Worm (Caenorhabditis elegans) whole organism, L2 larva: ENCODE results near the gene cyp-33E3.

Experiments used
- C34F6.9 ChIP-seq: fragments of 150-350 bp; optimal IDR thresholded peaks from 2 replicates; lab custom pipeline; 2014; ENCODE audit warnings: missing biosample characterization, missing genetic modification characterization
- R02D3.7 ChIP-seq: fragments of 150-350 bp; optimal IDR thresholded peaks from 2 replicates; lab custom pipeline; 2014; ENCODE audit warnings: missing biosample characterization, missing genetic modification characterization
- Y55F3AM.14 ChIP-seq: fragments of 200-800 bp; sonication (Bioruptor generic); optimal IDR thresholded peaks from 2 replicates; lab custom pipeline; 2018; ENCODE audit warnings: mild to moderate bottlenecking, missing genetic modification characterization, missing compliant biosample characterization
- ZK546.5 ChIP-seq: sonication (generic microtip); optimal IDR thresholded peaks from 2 replicates; lab custom pipeline; 2017; ENCODE audit warnings: missing biosample characterization, missing genetic modification characterization
- alr-1 ChIP-seq: fragments of 150-350 bp; optimal IDR thresholded peaks from 2 replicates; lab custom pipeline; 2014; ENCODE audit warnings: missing biosample characterization, missing genetic modification characterization
- aly-2 ChIP-seq: fragments of 150-350 bp; optimal IDR thresholded peaks from 2 replicates; lab custom pipeline; 2014; ENCODE audit warnings: missing biosample characterization, missing genetic modification characterization
- ama-1 ChIP-seq: fragments of 150-350 bp; optimal IDR thresholded peaks from 2 replicates; lab custom pipeline; 2018; ENCODE audit warnings: inconsistent platforms
- ceh-16 ChIP-seq: fragments of 150-350 bp; optimal IDR thresholded peaks from 2 replicates; lab custom pipeline; 2014; ENCODE audit warnings: missing biosample characterization, missing genetic modification characterization
- crh-2 ChIP-seq: sonication (generic microtip); optimal IDR thresholded peaks from 2 replicates; lab custom pipeline; 2017; ENCODE audit warnings: missing biosample characterization, missing genetic modification characterization
- dmd-4 ChIP-seq: sonication (generic microtip); optimal IDR thresholded peaks from 2 replicates; lab custom pipeline; 2017; ENCODE audit warnings: missing biosample characterization, missing genetic modification characterization
- egl-27 ChIP-seq: sonication (generic microtip); optimal IDR thresholded peaks from 3 replicates; lab custom pipeline; 2017; ENCODE audit warnings: missing biosample characterization, missing genetic modification reagents, missing genetic modification characterization
- elt-1 ChIP-seq: fragments of 150-350 bp; optimal IDR thresholded peaks from 2 replicates; lab custom pipeline; 2014; ENCODE audit warnings: missing biosample characterization, missing genetic modification characterization
- elt-3 ChIP-seq: sonication (generic microtip); optimal IDR thresholded peaks from 2 replicates; lab custom pipeline; 2017; ENCODE audit warnings: missing biosample characterization, missing genetic modification characterization
- fos-1 ChIP-seq: fragments of 150-350 bp; optimal IDR thresholded peaks from 2 replicates; lab custom pipeline; 2014; ENCODE audit warnings: missing biosample characterization, missing genetic modification characterization
- gmeb-1 ChIP-seq: fragments of 150-350 bp; optimal IDR thresholded peaks from 2 replicates; lab custom pipeline; 2014; ENCODE audit warnings: missing biosample characterization, missing genetic modification characterization
- lsy-2 ChIP-seq, 2 experiments: fragments of 150-350 bp in 1 of 2; sonication (generic microtip) in 1 of 2; optimal IDR thresholded peaks; 2 replicates each; lab custom pipeline; 2014 to 2017; ENCODE audit warnings: missing biosample characterization in 2 of 2, missing genetic modification characterization in 2 of 2
- mab-5 ChIP-seq: fragments of 150-350 bp; optimal IDR thresholded peaks from 2 replicates; lab custom pipeline; 2014; ENCODE audit warnings: missing biosample characterization, missing genetic modification characterization
- mbf-1 ChIP-seq: sonication (generic microtip); optimal IDR thresholded peaks from 2 replicates; lab custom pipeline; 2017; ENCODE audit warnings: missing biosample characterization, missing genetic modification characterization
- nhr-21 ChIP-seq: fragments of 150-350 bp; optimal IDR thresholded peaks from 2 replicates; lab custom pipeline; 2014; ENCODE audit warnings: missing biosample characterization, missing genetic modification characterization
- nhr-25 ChIP-seq: fragments of 150-350 bp; sonication (generic microtip); optimal IDR thresholded peaks from 3 replicates; lab custom pipeline; 2014; ENCODE audit warnings: missing biosample characterization, missing genetic modification characterization
- nhr-6 ChIP-seq: fragments of 150-350 bp; optimal IDR thresholded peaks from 2 replicates; lab custom pipeline; 2014; ENCODE audit warnings: missing biosample characterization, missing genetic modification characterization
- nhr-77 ChIP-seq: fragments of 150-350 bp; optimal IDR thresholded peaks from 2 replicates; lab custom pipeline; 2014; ENCODE audit warnings: missing biosample characterization, missing genetic modification characterization
- peb-1 ChIP-seq: fragments of 150-350 bp; optimal IDR thresholded peaks from 2 replicates; lab custom pipeline; 2014; ENCODE audit warnings: missing biosample characterization, missing genetic modification characterization
- sem-4 ChIP-seq: fragments of 150-350 bp; optimal IDR thresholded peaks from 2 replicates; lab custom pipeline; 2014; ENCODE audit warnings: missing biosample characterization, missing genetic modification reagents, missing genetic modification characterization
- skn-1 ChIP-seq: sonication (generic microtip); optimal IDR thresholded peaks from 2 replicates; lab custom pipeline; 2017; ENCODE audit warnings: missing biosample characterization, missing genetic modification characterization
- snpc-4 ChIP-seq: fragments of 150-350 bp; optimal IDR thresholded peaks from 2 replicates; lab custom pipeline; 2014; ENCODE audit warnings: missing biosample characterization, missing genetic modification characterization
- unc-39 ChIP-seq: fragments of 150-350 bp; optimal IDR thresholded peaks from 2 replicates; lab custom pipeline; 2014; ENCODE audit warnings: missing biosample characterization, missing genetic modification characterization
- unc-55 ChIP-seq: fragments of 150-350 bp; sonication (generic microtip); optimal IDR thresholded peaks from 3 replicates; lab custom pipeline; 2014; ENCODE audit warnings: missing biosample characterization, missing genetic modification reagents, missing genetic modification characterization
- zag-1 ChIP-seq: fragments of 150-350 bp; optimal IDR thresholded peaks from 2 replicates; lab custom pipeline; 2014; ENCODE audit warnings: missing biosample characterization, missing genetic modification characterization
- ztf-1 ChIP-seq: fragments of 200-800 bp; sonication (Bioruptor generic); conservative IDR thresholded peaks from 2 replicates; pipeline ENCODE4 v1.3.6; 2022; ENCODE audit warnings: missing genetic modification characterization, missing compliant biosample characterization
- ztf-11 ChIP-seq: sonication (generic microtip); optimal IDR thresholded peaks from 2 replicates; lab custom pipeline; 2017; ENCODE audit warnings: missing biosample characterization, missing genetic modification characterization

Gene cyp-33E3

DNA sequence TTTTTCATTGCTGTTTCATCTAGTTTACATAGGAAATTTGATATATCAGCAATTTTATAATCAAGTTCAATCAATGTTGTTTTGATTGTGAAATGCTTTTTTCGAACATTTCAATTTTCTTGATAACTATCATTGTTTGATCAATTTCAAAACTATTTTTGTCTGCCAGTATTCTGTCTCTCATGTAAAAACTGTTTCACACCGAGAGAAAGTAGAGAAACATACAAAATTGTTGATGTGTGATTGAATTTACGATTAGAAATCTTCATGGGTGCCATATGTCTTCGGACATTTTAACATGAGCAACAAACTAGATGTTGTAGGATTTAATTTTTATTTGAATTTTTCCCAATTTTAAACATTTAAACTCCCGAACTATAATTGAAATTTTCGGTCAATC, 35.9 kb downstream of the cyp-33E3 start, which contains the start of gene C49C8.2:
TSS of gene C49C8.2 (plus strand) at position 393 of the 400 bp plus-strand sequence.
- TF ChIP-seq zag-1 (tag; lab: Kevin White, UChicago) (no peak), C34F6.9 (tag; lab: Kevin White, UChicago) (peak; percentile 20), peb-1 (no peak), ceh-16 (tag; lab: Kevin White, UChicago) (no peak), unc-55 (GFP tag; lab: Kevin White, UChicago) (no peak), alr-1 (tag; lab: Kevin White, UChicago) (no peak), fos-1 (peak; percentile 55), mbf-1 (no peak), gmeb-1 (tag; lab: Kevin White, UChicago) (peak; percentile 17), ztf-11 (tag; lab: Kevin White, UChicago) (no peak), lsy-2 (tag; optimal IDR thresholded peaks at IDR 0.05; lab: Kevin White, UChicago) (no peak), elt-1 (no peak), dmd-4 (tag; lab: Kevin White, UChicago) (no peak), aly-2 (tag; lab: Kevin White, UChicago) (no peak), unc-39 (tag; lab: Kevin White, UChicago) (no peak), sem-4 (no peak), skn-1 (tag; lab: Kevin White, UChicago) (peak; percentile 57), crh-2 (tag; lab: Kevin White, UChicago) (peak; percentile 20), nhr-25 (no peak), mab-5 (tag; lab: Kevin White, UChicago) (no peak), nhr-21 (tag; lab: Kevin White, UChicago) (no peak), Y55F3AM.14 (GFP tag; lab: Kevin White, UChicago) (no peak)

DNA sequence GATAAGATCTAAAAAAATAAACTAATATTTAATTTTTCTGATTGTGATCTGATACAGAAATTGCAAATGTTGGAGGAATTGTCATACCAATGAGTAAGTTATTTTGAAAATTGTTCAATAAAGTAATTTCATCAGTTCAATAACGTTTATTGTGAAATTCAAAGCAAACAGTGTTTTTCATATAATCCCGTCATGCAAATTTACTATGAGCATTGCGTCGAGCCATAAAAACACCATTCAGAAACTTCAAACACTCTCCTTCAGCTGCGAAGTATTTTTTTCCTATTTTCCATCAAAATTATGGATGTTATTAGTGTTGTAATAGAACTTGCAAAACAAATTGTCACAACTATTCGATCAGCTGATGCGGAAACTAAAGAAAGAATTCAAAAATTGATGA, 37.0 kb downstream of the cyp-33E3 start, which contains the start of gene C49C8.8:
TSS of gene C49C8.8 (plus strand) at position 301 of the 400 bp plus-strand sequence.
- no peak for TF ChIP-seq Y55F3AM.14 (GFP tag; lab: Kevin White, UChicago)
- no peak for TF ChIP-seq sem-4
- TF ChIP-seq nhr-21 (tag; lab: Kevin White, UChicago) = no peak
- TF ChIP-seq ZK546.5 (tag; lab: Kevin White, UChicago) = no peak
- no peak for TF ChIP-seq gmeb-1 (tag; lab: Kevin White, UChicago)
- TF ChIP-seq egl-27 (tag; lab: Kevin White, UChicago) = no peak
- no peak for TF ChIP-seq ztf-11 (tag; lab: Kevin White, UChicago)
- no peak for TF ChIP-seq snpc-4 (tag; lab: Kevin White, UChicago)

DNA sequence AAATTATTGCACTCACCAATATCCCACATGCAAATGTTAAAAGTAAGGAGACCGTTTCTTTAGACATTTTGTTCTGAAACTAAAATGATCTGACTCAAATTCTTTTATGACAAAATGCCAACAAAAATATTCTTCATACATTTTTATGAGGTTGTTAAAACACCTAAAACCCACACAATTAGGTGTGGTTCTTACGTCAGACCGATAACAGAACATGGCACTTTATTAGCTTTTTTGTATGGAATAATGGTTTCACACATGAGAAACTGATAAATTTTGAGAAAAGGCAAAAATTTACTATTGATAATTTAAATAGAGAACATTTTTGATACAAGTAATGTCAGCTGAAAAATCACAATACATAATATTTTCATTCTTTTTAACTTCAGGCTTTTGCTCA, 38.8 kb downstream of the cyp-33E3 start, which contains the start of gene C49C8.5:
TSS of gene C49C8.5 (minus strand) at position 73 of the 400 bp plus-strand sequence.
- TF ChIP-seq fos-1 (peak; percentile 42), nhr-77 (tag; lab: Kevin White, UChicago) (no peak)
- TF ChIP-seq, all 48 proteins: peak for 1

DNA sequence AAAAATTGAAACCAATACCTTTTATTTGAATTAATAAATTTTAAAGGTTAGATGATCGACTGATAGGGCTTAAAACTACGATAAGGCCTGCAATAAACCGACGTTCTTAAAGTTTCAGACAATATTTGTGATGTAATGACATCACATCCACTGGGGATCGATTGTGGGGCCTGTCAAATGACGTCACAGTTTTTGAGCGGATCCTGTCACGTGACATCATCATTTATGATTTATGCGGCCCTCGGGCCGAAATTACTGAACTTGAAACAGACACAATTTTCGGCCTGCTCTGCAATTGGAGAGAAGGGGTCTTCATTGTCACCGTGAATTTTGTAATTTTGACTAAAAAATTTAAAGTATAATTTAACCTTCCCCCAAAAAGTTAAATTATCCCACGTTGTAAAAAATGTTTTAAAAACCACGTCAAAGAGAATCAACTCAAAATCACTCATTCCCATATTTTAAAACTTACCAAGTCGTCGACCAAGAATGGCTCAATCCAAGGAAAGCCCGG, 39.4 kb downstream of the cyp-33E3 start, which contains the start of gene C49C8.1:
TSS of gene C49C8.1 (plus strand) at position 464 of the 514 bp plus-strand sequence.
- no peak for TF ChIP-seq nhr-6 (tag; lab: Kevin White, UChicago)
- no peak for TF ChIP-seq R02D3.7
- TF ChIP-seq ztf-1 (GFP tag; lab: Robert Waterston, UW) = no peak
- no peak for TF ChIP-seq ama-1 (lab: Kevin White, UChicago)
- TF ChIP-seq elt-3 (tag; lab: Kevin White, UChicago) = no peak

DNA sequence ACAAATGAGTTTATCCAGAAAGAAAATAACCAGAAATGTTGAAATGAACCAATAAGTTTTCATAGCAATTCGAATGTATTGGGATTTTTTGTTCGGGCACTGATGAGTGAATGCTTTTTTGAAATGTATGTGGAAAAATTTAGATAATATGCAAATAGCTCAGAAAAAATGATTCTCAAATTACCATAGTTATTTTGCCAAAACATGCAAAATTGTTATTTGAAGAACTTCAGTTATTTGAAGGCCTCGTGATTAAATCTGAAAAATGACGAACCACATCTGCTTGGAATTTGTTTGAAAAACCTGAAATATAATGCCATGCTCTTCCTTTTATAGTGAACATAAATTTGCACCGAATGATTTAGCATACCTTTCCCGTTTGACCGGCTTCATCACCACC, 43.3 kb downstream of the cyp-33E3 start, which contains the start of gene C49C8.6:
TSS of gene C49C8.6 (minus strand) at position 101 of the 400 bp plus-strand sequence.
- no peak for TF ChIP-seq elt-1
